Fruit fly (Drosophila melanogaster) whole organism, embryonic: ENCODE results near the gene Ir75d.

Source experiments
- Bdp1 ChIP-seq: fragments of 200-800 bp; sonication (Bioruptor generic); optimal IDR thresholded peaks from 3 replicates; lab custom pipeline; 2016; ENCODE audit warnings: missing biosample characterization, missing genetic modification characterization
- Bgb ChIP-seq: fragments of 200-800 bp; sonication (Bioruptor generic); IDR thresholded peaks from 2 replicates; pipeline ENCODE4 v1.3.6; 2022; ENCODE audit warnings: missing biosample characterization, missing genetic modification characterization; ENCODE audit not compliant: partially characterized antibody
- BtbVII ChIP-seq: fragments of 200-800 bp; sonication (Bioruptor generic); optimal IDR thresholded peaks from 3 replicates; lab custom pipeline; 2017; ENCODE audit warnings: missing biosample characterization, mild to moderate bottlenecking, missing genetic modification characterization
- CG10267 ChIP-seq: fragments of 200-800 bp; sonication (Bioruptor generic); optimal IDR thresholded peaks from 2 replicates; lab custom pipeline; 2018; ENCODE audit warnings: missing biosample characterization, mild to moderate bottlenecking, missing genetic modification characterization, moderate library complexity
- CG12659 ChIP-seq: fragments of 200-800 bp; sonication (Bioruptor generic); optimal IDR thresholded peaks from 3 replicates; lab custom pipeline; 2017; ENCODE audit warnings: mild to moderate bottlenecking, missing biosample characterization, missing genetic modification reagents, missing genetic modification characterization
- CG14014 ChIP-seq: fragments of 200-800 bp; sonication (Bioruptor generic); IDR thresholded peaks from 2 replicates; pipeline ENCODE4 v1.3.6; 2022; ENCODE audit warnings: missing biosample characterization, missing genetic modification characterization
- CG16813 ChIP-seq: fragments of 200-800 bp; sonication (Bioruptor generic); IDR thresholded peaks from 3 replicates; pipeline ENCODE4 v1.3.6; 2022; ENCODE audit warnings: missing biosample characterization, missing genetic modification characterization; ENCODE audit not compliant: partially characterized antibody
- CG17359 ChIP-seq: fragments of 200-800 bp; sonication (Bioruptor generic); optimal IDR thresholded peaks from 3 replicates; lab custom pipeline; 2018; ENCODE audit warnings: missing biosample characterization, mild to moderate bottlenecking, missing genetic modification characterization, moderate library complexity
- CG17361 ChIP-seq: fragments of 200-800 bp; sonication (Bioruptor generic); IDR thresholded peaks from 3 replicates; pipeline ENCODE4 v1.3.6; 2022; ENCODE audit warnings: missing biosample characterization, missing genetic modification characterization
- CG17802 ChIP-seq: fragments of 200-800 bp; sonication (Bioruptor generic); optimal IDR thresholded peaks from 2 replicates; lab custom pipeline; 2018; ENCODE audit warnings: missing biosample characterization, mild to moderate bottlenecking, missing genetic modification characterization, moderate library complexity
- CG17829 ChIP-seq: fragments of 200-800 bp; optimal IDR thresholded peaks from 2 replicates; lab custom pipeline; 2019; ENCODE audit warnings: missing biosample characterization, mild to moderate bottlenecking, missing genetic modification characterization, moderate library complexity
- CG2129 ChIP-seq: fragments of 200-800 bp; sonication (Bioruptor generic); IDR thresholded peaks from 2 replicates; pipeline ENCODE4 v1.3.6; 2022; ENCODE audit warnings: missing biosample characterization, missing genetic modification characterization; ENCODE audit not compliant: partially characterized antibody
- CG30403 ChIP-seq: fragments of 200-800 bp; sonication (Bioruptor generic); optimal IDR thresholded peaks from 3 replicates; lab custom pipeline; 2016; ENCODE audit warnings: missing biosample characterization, missing genetic modification characterization
- CG30431 ChIP-seq: fragments of 200-800 bp; sonication (Bioruptor generic); optimal IDR thresholded peaks from 2 replicates; lab custom pipeline; 2017; ENCODE audit warnings: missing biosample characterization, missing genetic modification characterization
- CG32767 ChIP-seq: fragments of 200-800 bp; sonication (Bioruptor generic); IDR thresholded peaks from 2 replicates; pipeline ENCODE4 v1.3.6; 2022; ENCODE audit warnings: missing biosample characterization, missing genetic modification characterization
- CG34422 ChIP-seq: fragments of 200-800 bp; sonication (Bioruptor generic); IDR thresholded peaks from 3 replicates; pipeline ENCODE4 v1.3.6; 2022; ENCODE audit warnings: missing biosample characterization, missing genetic modification characterization
- CG42726 ChIP-seq: fragments of 200-800 bp; sonication (Bioruptor generic); IDR thresholded peaks from 2 replicates; pipeline ENCODE4 v1.3.6; 2022; ENCODE audit warnings: missing biosample characterization, missing genetic modification characterization; ENCODE audit not compliant: partially characterized antibody
- CG5180 ChIP-seq: fragments of 200-800 bp; sonication (Bioruptor generic); optimal IDR thresholded peaks from 3 replicates; lab custom pipeline; 2017; ENCODE audit warnings: missing biosample characterization, missing genetic modification characterization, mild to moderate bottlenecking, moderate library complexity, missing genetic modification reagents
- CG6175 ChIP-seq: fragments of 200-800 bp; sonication (Bioruptor generic); IDR thresholded peaks from 3 replicates; pipeline ENCODE4 v1.3.6; 2022; ENCODE audit warnings: missing biosample characterization, missing genetic modification characterization
- CG8359 ChIP-seq: fragments of 200-800 bp; sonication (Bioruptor generic); optimal IDR thresholded peaks from 2 replicates; lab custom pipeline; 2017; ENCODE audit warnings: missing biosample characterization, mild to moderate bottlenecking, missing genetic modification characterization, borderline replicate concordance
- D ChIP-seq, 2 experiments: fragments of 200-800 bp in 1 of 2; fragments of >200 bp in 1 of 2; sonication (Bioruptor generic) in 1 of 2; optimal IDR thresholded peaks; 2 replicates in 1 of 2; 3 replicates in 1 of 2; lab custom pipeline; 2017; ENCODE audit warnings: mild to moderate bottlenecking in 1 of 2, missing biosample characterization in 1 of 2, missing genetic modification characterization in 1 of 2, missing genetic modification reagents in 1 of 2
- D19A ChIP-seq: fragments of 200-800 bp; optimal IDR thresholded peaks from 3 replicates; lab custom pipeline; 2019; ENCODE audit warnings: missing biosample characterization, mild to moderate bottlenecking, missing genetic modification characterization, moderate library complexity
- D19B ChIP-seq: fragments of 200-800 bp; sonication (Bioruptor generic); optimal IDR thresholded peaks from 2 replicates; lab custom pipeline; 2017; ENCODE audit warnings: missing biosample characterization, mild to moderate bottlenecking, missing genetic modification characterization
- Dp ChIP-seq: fragments of 200-800 bp; sonication (Bioruptor generic); optimal IDR thresholded peaks from 2 replicates; lab custom pipeline; 2018; ENCODE audit warnings: missing biosample characterization, mild to moderate bottlenecking, missing genetic modification characterization, moderate library complexity
- Hsf ChIP-seq: fragments of 200-800 bp; sonication (Bioruptor generic); optimal IDR thresholded peaks from 3 replicates; lab custom pipeline; 2016; ENCODE audit warnings: missing biosample characterization, missing genetic modification characterization
- Mrtf ChIP-seq: fragments of 200-800 bp; sonication (Bioruptor generic); IDR thresholded peaks from 3 replicates; pipeline ENCODE4 v1.3.6; 2022; ENCODE audit warnings: missing biosample characterization, missing genetic modification characterization
- Opbp ChIP-seq: fragments of 200-800 bp; sonication (Bioruptor generic); IDR thresholded peaks from 3 replicates; pipeline ENCODE4 v1.3.6; 2022; ENCODE audit warnings: missing biosample characterization, missing genetic modification characterization; ENCODE audit not compliant: partially characterized antibody
- PHDP ChIP-seq: fragments of 200-800 bp; sonication (Bioruptor generic); optimal IDR thresholded peaks from 3 replicates; lab custom pipeline; 2018; ENCODE audit warnings: missing biosample characterization, mild to moderate bottlenecking, missing genetic modification characterization, moderate library complexity
- Spps ChIP-seq: fragments of 200-800 bp; sonication (Bioruptor generic); optimal IDR thresholded peaks from 2 replicates; lab custom pipeline; 2018; ENCODE audit warnings: missing biosample characterization, mild to moderate bottlenecking, missing genetic modification characterization
- Xbp1 ChIP-seq: fragments of 200-800 bp; sonication (Bioruptor generic); optimal IDR thresholded peaks from 3 replicates; lab custom pipeline; 2016; ENCODE audit warnings: missing biosample characterization, mild to moderate bottlenecking, missing genetic modification characterization
- btn ChIP-seq: fragments of 200-800 bp; sonication (Bioruptor generic); optimal IDR thresholded peaks from 2 replicates; lab custom pipeline; 2016; ENCODE audit warnings: missing biosample characterization, missing genetic modification characterization
- dimm ChIP-seq: fragments of 200-800 bp; sonication (Bioruptor generic); IDR thresholded peaks from 2 replicates; pipeline ENCODE4 v1.3.6; 2022; ENCODE audit warnings: missing biosample characterization, missing genetic modification characterization
- esg ChIP-seq: fragments of 200-800 bp; sonication (Bioruptor generic); conservative IDR thresholded peaks from 2 replicates; pipeline ENCODE4 v1.3.6; 2022; ENCODE audit warnings: missing biosample characterization, missing genetic modification characterization
- ftz-f1 ChIP-seq: fragments of 200-800 bp; sonication (Bioruptor generic); optimal IDR thresholded peaks from 2 replicates; lab custom pipeline; 2016; ENCODE audit warnings: missing biosample characterization, missing genetic modification characterization
- gcm ChIP-seq: fragments of 200-800 bp; sonication (Bioruptor generic); optimal IDR thresholded peaks from 2 replicates; lab custom pipeline; 2019; ENCODE audit warnings: missing biosample characterization, mild to moderate bottlenecking, missing genetic modification characterization, moderate library complexity
- jing ChIP-seq: fragments of 200-800 bp; sonication (Bioruptor generic); optimal IDR thresholded peaks from 2 replicates; lab custom pipeline; 2018; ENCODE audit warnings: missing biosample characterization, mild to moderate bottlenecking, missing genetic modification characterization
- knrl ChIP-seq: fragments of 200-800 bp; sonication (Bioruptor generic); IDR thresholded peaks from 3 replicates; pipeline ENCODE4 v1.3.6; 2022; ENCODE audit warnings: missing biosample characterization, missing genetic modification characterization; ENCODE audit not compliant: partially characterized antibody
- mirr ChIP-seq: fragments of 200-800 bp; sonication (Bioruptor generic); optimal IDR thresholded peaks from 3 replicates; lab custom pipeline; 2018; ENCODE audit warnings: missing biosample characterization, mild to moderate bottlenecking, missing genetic modification characterization
- pfk ChIP-seq: fragments of 200-800 bp; sonication (Bioruptor generic); optimal IDR thresholded peaks from 2 replicates; lab custom pipeline; 2018; ENCODE audit warnings: missing biosample characterization, mild to moderate bottlenecking, missing genetic modification characterization, moderate library complexity
- salm ChIP-seq: fragments of 200-800 bp; sonication (Bioruptor generic); optimal IDR thresholded peaks from 2 replicates; lab custom pipeline; 2018; ENCODE audit warnings: missing biosample characterization, mild to moderate bottlenecking, missing genetic modification characterization
- sc ChIP-seq, 3 experiments: fragments of >200 bp in 2 of 3; fragments of 200-800 bp in 1 of 3; sonication (Bioruptor generic) in 1 of 3; optimal IDR thresholded peaks; 2 replicates in 2 of 3; 3 replicates in 1 of 3; lab custom pipeline; 2017; ENCODE audit warnings: mild to moderate bottlenecking in 1 of 3, missing biosample characterization in 1 of 3, missing genetic modification characterization in 1 of 3, missing genetic modification reagents in 1 of 3
- slbo ChIP-seq: fragments of 200-800 bp; sonication (Bioruptor generic); IDR thresholded peaks from 2 replicates; pipeline ENCODE4 v1.3.6; 2022; ENCODE audit warnings: missing biosample characterization, missing genetic modification characterization
- ssp ChIP-seq: fragments of 200-800 bp; sonication (Bioruptor generic); IDR thresholded peaks from 2 replicates; pipeline ENCODE4 v1.3.6; 2022; ENCODE audit warnings: missing biosample characterization, missing genetic modification characterization
- trem ChIP-seq: fragments of 200-800 bp; optimal IDR thresholded peaks from 3 replicates; lab custom pipeline; 2019; ENCODE audit warnings: missing biosample characterization, mild to moderate bottlenecking, missing genetic modification characterization, moderate library complexity
- unc-4 ChIP-seq: fragments of 200-800 bp; sonication (Bioruptor generic); IDR thresholded peaks from 2 replicates; pipeline ENCODE4 v1.3.6; 2022; ENCODE audit warnings: missing biosample characterization, missing genetic modification characterization; ENCODE audit not compliant: partially characterized antibody
- wor ChIP-seq: fragments of 200-800 bp; sonication (Bioruptor generic); IDR thresholded peaks from 2 replicates; pipeline ENCODE4 v1.3.6; 2022; ENCODE audit warnings: missing biosample characterization, missing genetic modification characterization

Ir75d gene

DNA sequence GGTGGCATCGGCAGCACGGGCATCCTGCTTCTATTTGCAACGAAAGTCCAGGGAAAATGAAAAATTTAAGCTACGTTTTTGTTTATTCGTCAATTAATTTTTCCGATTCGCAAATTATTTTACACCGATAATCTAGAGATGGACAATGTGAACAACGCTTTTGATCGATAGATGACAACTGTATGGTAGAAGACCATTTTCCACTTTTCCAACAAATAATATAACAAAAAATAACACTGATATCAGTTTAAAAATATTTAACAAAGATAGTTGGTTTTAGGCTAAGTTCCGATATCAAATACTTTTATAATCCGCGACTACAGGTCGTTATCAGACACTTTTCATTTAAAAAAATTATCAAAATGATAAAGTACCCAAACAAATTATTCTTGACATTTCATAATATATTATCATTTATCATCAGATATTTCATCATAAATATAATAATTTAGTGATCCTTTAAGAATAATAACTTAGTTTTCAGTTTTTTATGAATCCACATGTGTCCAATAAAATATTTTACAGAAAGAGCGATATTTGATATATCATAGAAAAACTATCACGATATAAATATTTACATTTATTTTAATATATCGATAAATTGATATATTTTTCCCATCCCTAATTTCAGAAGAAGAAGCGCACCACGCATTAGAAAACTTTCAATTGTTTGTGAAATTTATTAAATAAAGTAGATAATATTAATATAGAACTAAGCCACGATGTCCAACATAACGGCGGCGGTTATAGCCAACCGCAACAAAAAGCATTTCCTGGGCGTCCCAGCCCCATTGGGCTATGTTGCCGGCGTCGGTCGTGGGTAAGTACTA is 6.0 kb downstream of the Ir75d start, which contains the start of the genes CSN1b and Prp6 (continued):
- TF ChIP-seq Bgb (GFP tag; lab: Robert Waterston, UW), result peak; percentile 61
- TF ChIP-seq CG17802 (tag; lab: Kevin White, UChicago), result no peak
- TF ChIP-seq ftz-f1 (GFP tag; lab: Kevin White, UChicago), result no peak
- no peak for TF ChIP-seq CG8359 (GFP tag; lab: Kevin White, UChicago)
- TF ChIP-seq Dp (GFP tag; lab: Kevin White, UChicago), result no peak
- no peak for TF ChIP-seq mirr (GFP tag; lab: Kevin White, UChicago)
- TF ChIP-seq pfk (GFP tag; lab: Kevin White, UChicago), result no peak
- TF ChIP-seq unc-4 (GFP tag; lab: Robert Waterston, UW), result peak; percentile 49
- no peak for TF ChIP-seq Bdp1 (GFP tag; lab: Kevin White, UChicago)
- TF ChIP-seq Hsf, result peak; percentile 5
- peak; percentile 32 for TF ChIP-seq trem (tag; lab: Kevin White, UChicago)
- TF ChIP-seq CG6175 (GFP tag; lab: Robert Waterston, UW), result no peak
- no peak for TF ChIP-seq dimm (GFP tag; lab: Robert Waterston, UW)
- no peak for TF ChIP-seq salm (tag; lab: Kevin White, UChicago)
- no peak for TF ChIP-seq jing (GFP tag; lab: Kevin White, UChicago)
- TF ChIP-seq esg (GFP tag; lab: Robert Waterston, UW), result no peak
- no peak for TF ChIP-seq CG34422 (GFP tag; lab: Robert Waterston, UW)
- TF ChIP-seq D19A (tag; lab: Kevin White, UChicago), result no peak
- peak; percentile 60; the same call in 2 of the 3 replicates for TF ChIP-seq CG16813
- TF ChIP-seq btn (GFP tag; lab: Kevin White, UChicago), result no peak
- TF ChIP-seq Mrtf (GFP tag; lab: Robert Waterston, UW), result no peak
- TF ChIP-seq CG17361 (GFP tag; lab: Robert Waterston, UW), result no peak; the same call in 1 of the 3 replicates
- peak; percentile 21 for TF ChIP-seq Xbp1 (GFP tag; lab: Kevin White, UChicago)
- no peak for TF ChIP-seq gcm
- TF ChIP-seq CG12659, result peak; percentile 52
- TF ChIP-seq CG10267 (tag; lab: Kevin White, UChicago), result peak; percentile 27
- peak; percentile 67; the same call in 2 of the 3 replicates for TF ChIP-seq knrl (GFP tag; lab: Robert Waterston, UW)
- TF ChIP-seq CG30431, result no peak
- no peak for TF ChIP-seq D19B
- TF ChIP-seq Spps (tag; lab: Kevin White, UChicago), result no peak
- TF ChIP-seq CG32767 (GFP tag; lab: Robert Waterston, UW), result no peak
- TF ChIP-seq CG17359 (tag; lab: Kevin White, UChicago), result no peak
- TF ChIP-seq CG42726 (GFP tag; lab: Robert Waterston, UW), result 0 out of 2 replicates have a peak, but pooled peaks have one; percentile 41
- peak; percentile 37 for TF ChIP-seq CG30403 (GFP tag; lab: Kevin White, UChicago)
- TF ChIP-seq CG14014, result no peak
- peak; percentile 48; the same call in 2 of the 3 replicates for TF ChIP-seq Opbp (GFP tag; lab: Robert Waterston, UW)
- TF ChIP-seq wor, result no peak
- peak; percentile 20; the same call in 1 of the 2 replicates for TF ChIP-seq slbo (GFP tag; lab: Robert Waterston, UW)
- no peak for TF ChIP-seq BtbVII
- TF ChIP-seq CG2129 (GFP tag; lab: Robert Waterston, UW), result peak; percentile 48; the same call in 1 of the 2 replicates
- TF ChIP-seq D (optimal IDR thresholded peaks at IDR 0.05; lab: Kevin White, UChicago), result no peak
- no peak for TF ChIP-seq D (GFP tag; optimal IDR thresholded peaks at IDR 0.05; lab: Kevin White, UChicago)
- TF ChIP-seq CG17829 (tag; lab: Kevin White, UChicago), result no peak
- TF ChIP-seq sc (optimal IDR thresholded peaks at IDR 0.05; lab: Kevin White, UChicago), result no peak
- TF ChIP-seq sc (GFP tag; optimal IDR thresholded peaks at IDR 0.05; lab: Kevin White, UChicago), result no peak
- no peak for TF ChIP-seq ssp (GFP tag; lab: Robert Waterston, UW)
- TF ChIP-seq PHDP, result no peak
- no peak for TF ChIP-seq CG5180 (GFP tag; lab: Kevin White, UChicago)
